ENCODE assay signal across 2 worm cellular contexts in genomic region chrII:14779851-14780250, ce11.
A peak's percentile ranks its signal among the peaks of the same experiment; 100 is the strongest.
TF ChIP-seq lines count a peak whose summit lies in the region.

No protein-coding gene starts in this region.

TF ChIP-seq in whole organism, L4 larva, 104 proteins besides CTCF, POLR2A, EP300 and RAD21:
- TF ChIP-seq egl-43 (GFP tag; IDR thresholded peaks at IDR 0.05; lab: Robert Waterston, UW) (0 out of 2 replicates have a peak, but pooled peaks have one; percentile 7), nhr-6 (tag; optimal IDR thresholded peaks at IDR 0.05; lab: Kevin White, UChicago) (no peak), jun-1 (tag; optimal IDR thresholded peaks at IDR 0.05; lab: Kevin White, UChicago) (no peak), unc-62 (GFP tag; optimal IDR thresholded peaks at IDR 0.05 in 1 of 2; lab: Kevin White, UChicago) (peak in 1 of 2 experiments; percentile 8), unc-62 (tag; optimal IDR thresholded peaks at IDR 0.05; lab: Kevin White, UChicago) (no peak), saeg-2 (GFP tag; IDR thresholded peaks at IDR 0.05; lab: Robert Waterston, UW) (no peak), ztf-7 (tag; optimal IDR thresholded peaks at IDR 0.05; lab: Kevin White, UChicago) (no peak), hmg-1.1 (GFP tag; IDR thresholded peaks at IDR 0.05; lab: Robert Waterston, UW) (no peak), zip-2 (tag; optimal IDR thresholded peaks at IDR 0.05; lab: Kevin White, UChicago) (no peak), rbr-2 (tag; optimal IDR thresholded peaks at IDR 0.05; lab: Kevin White, UChicago) (no peak), set-16 (GFP tag; IDR thresholded peaks at IDR 0.05; lab: Robert Waterston, UW) (peak; percentile 52; the same call in 1 of the 2 replicates), mdl-1 (tag; optimal IDR thresholded peaks at IDR 0.05; lab: Kevin White, UChicago) (no peak)
TF ChIP-seq in whole organism, L4 larva: peak in this region for 3.

TF ChIP-seq in whole organism, young adult, 124 proteins besides CTCF, POLR2A, EP300 and RAD21:
- no peak for TF ChIP-seq Y53F4B.3 (GFP tag; IDR thresholded peaks at IDR 0.05; lab: Robert Waterston, UW)
- peak; percentile 76 for TF ChIP-seq zfh-2 (GFP tag; conservative IDR thresholded peaks at IDR 0.05; lab: Robert Waterston, UW)
